Worm (Caenorhabditis elegans) whole organism, L2 larva: ENCODE results near the gene pals-16.

ENCODE experiments used
- aly-2 ChIP-seq: fragments of 150-350 bp; optimal IDR thresholded peaks from 2 replicates; lab custom pipeline; 2014; ENCODE audit warnings: missing biosample characterization, missing genetic modification characterization
- mab-5 ChIP-seq: fragments of 150-350 bp; optimal IDR thresholded peaks from 2 replicates; lab custom pipeline; 2014; ENCODE audit warnings: missing biosample characterization, missing genetic modification characterization
- nhr-25 ChIP-seq: fragments of 150-350 bp; sonication (generic microtip); optimal IDR thresholded peaks from 3 replicates; lab custom pipeline; 2014; ENCODE audit warnings: missing biosample characterization, missing genetic modification characterization
- skn-1 ChIP-seq: sonication (generic microtip); optimal IDR thresholded peaks from 2 replicates; lab custom pipeline; 2017; ENCODE audit warnings: missing biosample characterization, missing genetic modification characterization
- zag-1 ChIP-seq: fragments of 150-350 bp; optimal IDR thresholded peaks from 2 replicates; lab custom pipeline; 2014; ENCODE audit warnings: missing biosample characterization, missing genetic modification characterization

DNA sequence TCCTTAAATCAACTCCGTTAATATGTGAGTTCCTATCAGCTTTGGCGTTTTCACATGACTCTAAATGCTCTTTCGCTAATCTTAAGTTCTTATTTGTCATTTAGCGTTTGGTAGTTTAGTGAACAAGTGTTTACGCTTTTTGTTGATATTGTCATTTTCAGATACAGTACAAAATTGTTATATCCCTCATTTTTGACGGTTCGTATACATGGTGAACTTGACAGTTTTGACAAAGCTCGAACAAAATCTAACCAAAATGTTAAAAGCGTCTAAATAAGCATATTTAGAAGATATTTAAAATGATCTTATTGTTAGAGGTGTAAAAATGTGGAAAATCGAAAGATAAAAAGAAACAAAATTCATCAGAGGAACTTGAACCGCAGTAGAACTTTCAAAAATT is 16.3 kb upstream of the pals-16 start:
- TF ChIP-seq zag-1 (tag; lab: Kevin White, UChicago) (no peak), aly-2 (tag; lab: Kevin White, UChicago) (no peak), skn-1 (tag; lab: Kevin White, UChicago) (no peak), mab-5 (tag; lab: Kevin White, UChicago) (no peak), nhr-25 (tag; lab: Kevin White, UChicago) (no peak)
